Worm (Caenorhabditis elegans): ENCODE measurements around the gene trr-1.
"Not testable (repeated sequence)": the region's sequence is repeated elsewhere in the genome, so short reads cannot be mapped to it uniquely, and the experiment has no call there.

- not testable (repeated sequence) for TF ChIP-seq ttx-3 (tag; optimal IDR thresholded peaks at IDR 0.05); pat-9 (tag; optimal IDR thresholded peaks at IDR 0.05); nhr-11 (tag; optimal IDR thresholded peaks at IDR 0.05); eyg-1 (tag; optimal IDR thresholded peaks at IDR 0.05); zip-5 (tag; optimal IDR thresholded peaks at IDR 0.05); K09A11.1 (tag; optimal IDR thresholded peaks at IDR 0.05; ENCODE audit: insufficient read depth); dve-1 (tag; optimal IDR thresholded peaks at IDR 0.05); lin-11 (tag; optimal IDR thresholded peaks at IDR 0.05); pha-4 (tag; optimal IDR thresholded peaks at IDR 0.05); tbx-2 (tag; optimal IDR thresholded peaks at IDR 0.05); hlh-6 (tag; optimal IDR thresholded peaks at IDR 0.05); ahr-1 (tag; optimal IDR thresholded peaks at IDR 0.05); nfya-1 (tag; optimal IDR thresholded peaks at IDR 0.05); fkh-6 (tag; optimal IDR thresholded peaks at IDR 0.05)
Observed at ce11 chrII:11695161-11695944, 19.6 kb upstream of the trr-1 start, which contains the start of gene tars-1.

Data from whole organism, late embryonic.